Fruit fly (Drosophila melanogaster) whole organism, embryonic: ENCODE measurements around the gene pHCl-1.
A peak's percentile ranks its signal among the peaks of the same experiment; 100 is the strongest.

Experiments used
- ATbp ChIP-seq: fragments of 200-800 bp; sonication (Bioruptor generic); optimal IDR thresholded peaks from 2 replicates; lab custom pipeline; 2017; ENCODE audit warnings: missing biosample characterization, mild to moderate bottlenecking, missing genetic modification characterization, missing genetic modification reagents
- Adf1 ChIP-seq: fragments of 200-800 bp; sonication (Bioruptor generic); IDR thresholded peaks from 2 replicates; pipeline ENCODE4 v1.3.6; 2022; ENCODE audit warnings: missing biosample characterization, missing genetic modification characterization
- Aef1 ChIP-seq: fragments of 200-800 bp; sonication (Bioruptor generic); IDR thresholded peaks from 3 replicates; pipeline ENCODE4 v1.3.6; 2022; ENCODE audit warnings: missing biosample characterization, missing genetic modification characterization
- BEAF-32 ChIP-seq: fragments of 200-800 bp; sonication (Bioruptor generic); optimal IDR thresholded peaks from 3 replicates; lab custom pipeline; 2017; ENCODE audit warnings: missing biosample characterization, missing genetic modification characterization, mild to moderate bottlenecking, moderate library complexity, missing genetic modification reagents
- CG10209 ChIP-seq: fragments of 200-800 bp; sonication (Bioruptor generic); optimal IDR thresholded peaks from 3 replicates; lab custom pipeline; 2017; ENCODE audit warnings: missing biosample characterization, mild to moderate bottlenecking, missing genetic modification characterization, missing genetic modification reagents
- CG10543 ChIP-seq: fragments of 200-800 bp; sonication (Bioruptor generic); optimal IDR thresholded peaks from 3 replicates; lab custom pipeline; 2017; ENCODE audit warnings: missing biosample characterization, mild to moderate bottlenecking, missing genetic modification characterization, moderate library complexity
- CG12236 ChIP-seq: fragments of 200-800 bp; sonication (Bioruptor generic); optimal IDR thresholded peaks from 2 replicates; lab custom pipeline; 2016; ENCODE audit warnings: missing biosample characterization, missing genetic modification characterization
- CG12659 ChIP-seq: fragments of 200-800 bp; sonication (Bioruptor generic); optimal IDR thresholded peaks from 3 replicates; lab custom pipeline; 2017; ENCODE audit warnings: mild to moderate bottlenecking, missing biosample characterization, missing genetic modification reagents, missing genetic modification characterization
- CG14050 ChIP-seq: fragments of 200-800 bp; sonication (Bioruptor generic); IDR thresholded peaks from 3 replicates; pipeline ENCODE4 v1.3.6; 2022; ENCODE audit warnings: missing biosample characterization, missing genetic modification characterization
- CG14441 ChIP-seq: fragments of 200-800 bp; sonication (Bioruptor generic); IDR thresholded peaks from 2 replicates; pipeline ENCODE4 v1.3.6; 2022; ENCODE audit warnings: missing biosample characterization, missing genetic modification characterization
- CG1529 ChIP-seq: fragments of 200-800 bp; sonication (Bioruptor generic); optimal IDR thresholded peaks from 3 replicates; lab custom pipeline; 2018; ENCODE audit warnings: missing biosample characterization, missing genetic modification characterization
- CG17361 ChIP-seq: fragments of 200-800 bp; sonication (Bioruptor generic); IDR thresholded peaks from 3 replicates; pipeline ENCODE4 v1.3.6; 2022; ENCODE audit warnings: missing biosample characterization, missing genetic modification characterization
- CG2199 ChIP-seq: fragments of 200-800 bp; sonication (Bioruptor generic); IDR thresholded peaks from 3 replicates; pipeline ENCODE4 v1.3.6; 2022; ENCODE audit warnings: missing biosample characterization, missing genetic modification characterization
- CG2712 ChIP-seq: fragments of 200-800 bp; optimal IDR thresholded peaks from 3 replicates; lab custom pipeline; 2019; ENCODE audit warnings: missing biosample characterization, mild to moderate bottlenecking, missing genetic modification characterization, moderate library complexity
- CG2875 ChIP-seq: fragments of 200-800 bp; sonication (Bioruptor generic); optimal IDR thresholded peaks from 2 replicates; lab custom pipeline; 2017; ENCODE audit warnings: missing biosample characterization, mild to moderate bottlenecking, missing genetic modification characterization, missing genetic modification reagents
- CG31441 ChIP-seq: fragments of 200-800 bp; sonication (Bioruptor generic); IDR thresholded peaks from 2 replicates; pipeline ENCODE4 v1.3.6; 2022; ENCODE audit warnings: missing biosample characterization, missing genetic modification characterization
- CG32532 ChIP-seq: fragments of 200-800 bp; sonication (Bioruptor generic); IDR thresholded peaks from 2 replicates; pipeline ENCODE4 v1.3.6; 2022; ENCODE audit warnings: missing biosample characterization, missing genetic modification characterization
- CG32772 ChIP-seq: fragments of 200-800 bp; sonication (Bioruptor generic); IDR thresholded peaks from 2 replicates; pipeline ENCODE4 v1.3.6; 2022; ENCODE audit warnings: missing biosample characterization, missing genetic modification characterization
- CG7839 ChIP-seq: fragments of 200-800 bp; sonication (Bioruptor generic); optimal IDR thresholded peaks from 3 replicates; lab custom pipeline; 2018; ENCODE audit warnings: missing biosample characterization, mild to moderate bottlenecking, missing genetic modification characterization, moderate library complexity
- CG9437 ChIP-seq: fragments of 200-800 bp; sonication (Bioruptor generic); optimal IDR thresholded peaks from 2 replicates; lab custom pipeline; 2018; ENCODE audit warnings: missing biosample characterization, mild to moderate bottlenecking, missing genetic modification characterization
- CG9817 ChIP-seq: fragments of 200-800 bp; sonication (Bioruptor generic); optimal IDR thresholded peaks from 2 replicates; lab custom pipeline; 2018; ENCODE audit warnings: missing biosample characterization, mild to moderate bottlenecking, missing genetic modification characterization, moderate library complexity
- Dek ChIP-seq: fragments of 200-800 bp; sonication (Bioruptor generic); optimal IDR thresholded peaks from 3 replicates; lab custom pipeline; 2019; ENCODE audit warnings: missing biosample characterization, mild to moderate bottlenecking, missing genetic modification characterization, moderate library complexity
- Fer1 ChIP-seq: fragments of 200-800 bp; sonication (Bioruptor generic); optimal IDR thresholded peaks from 2 replicates; lab custom pipeline; 2017; ENCODE audit warnings: missing biosample characterization, mild to moderate bottlenecking, missing genetic modification characterization
- Meics ChIP-seq: fragments of 200-800 bp; sonication (Bioruptor generic); optimal IDR thresholded peaks from 2 replicates; lab custom pipeline; 2017; ENCODE audit warnings: missing biosample characterization, mild to moderate bottlenecking, missing genetic modification characterization
- Neu2 ChIP-seq: fragments of 200-800 bp; sonication (Bioruptor generic); optimal IDR thresholded peaks from 3 replicates; lab custom pipeline; 2016; ENCODE audit warnings: missing biosample characterization, missing genetic modification characterization, borderline replicate concordance
- Ptx1 ChIP-seq: fragments of 200-800 bp; sonication (Bioruptor generic); IDR thresholded peaks from 2 replicates; pipeline ENCODE4 v1.3.6; 2022; ENCODE audit warnings: missing biosample characterization, missing genetic modification characterization
- Rx ChIP-seq: fragments of 200-800 bp; sonication (Bioruptor generic); IDR thresholded peaks from 2 replicates; pipeline ENCODE4 v1.3.6; 2022; ENCODE audit warnings: missing biosample characterization, missing genetic modification characterization
- Six4 ChIP-seq: fragments of 200-800 bp; sonication (Bioruptor generic); optimal IDR thresholded peaks from 2 replicates; lab custom pipeline; 2016; ENCODE audit warnings: missing biosample characterization, missing genetic modification characterization
- YL-1 ChIP-seq: fragments of 200-800 bp; sonication (Bioruptor generic); optimal IDR thresholded peaks from 3 replicates; lab custom pipeline; 2017; ENCODE audit warnings: missing biosample characterization, mild to moderate bottlenecking, missing genetic modification characterization
- bigmax ChIP-seq: fragments of 200-800 bp; sonication (Bioruptor generic); optimal IDR thresholded peaks from 2 replicates; lab custom pipeline; 2018; ENCODE audit warnings: missing biosample characterization, mild to moderate bottlenecking, missing genetic modification characterization
- ci ChIP-seq: fragments of 200-800 bp; sonication (Bioruptor generic); IDR thresholded peaks from 3 replicates; pipeline ENCODE4 v1.3.6; 2022; ENCODE audit warnings: missing biosample characterization, missing genetic modification characterization
- da ChIP-seq: fragments of 200-800 bp; sonication (Bioruptor generic); optimal IDR thresholded peaks from 2 replicates; lab custom pipeline; 2016; ENCODE audit warnings: missing biosample characterization, missing genetic modification characterization
- exex ChIP-seq: fragments of 200-800 bp; sonication (Bioruptor generic); optimal IDR thresholded peaks from 4 replicates; lab custom pipeline; 2018; ENCODE audit warnings: missing biosample characterization, mild to moderate bottlenecking, missing genetic modification characterization, moderate library complexity
- gcm ChIP-seq: fragments of 200-800 bp; sonication (Bioruptor generic); optimal IDR thresholded peaks from 2 replicates; lab custom pipeline; 2019; ENCODE audit warnings: missing biosample characterization, mild to moderate bottlenecking, missing genetic modification characterization, moderate library complexity
- her ChIP-seq: fragments of 200-800 bp; sonication (Bioruptor generic); optimal IDR thresholded peaks from 2 replicates; lab custom pipeline; 2016; ENCODE audit warnings: missing biosample characterization, missing genetic modification characterization
- lab ChIP-seq: fragments of 200-800 bp; sonication (Bioruptor generic); optimal IDR thresholded peaks from 3 replicates; lab custom pipeline; 2017; ENCODE audit warnings: missing biosample characterization, missing genetic modification characterization, mild to moderate bottlenecking, moderate library complexity, missing genetic modification reagents
- lilli ChIP-seq: fragments of 200-800 bp; sonication (Bioruptor generic); optimal IDR thresholded peaks from 3 replicates; lab custom pipeline; 2016; ENCODE audit warnings: missing biosample characterization, missing genetic modification characterization
- mam ChIP-seq: fragments of 200-800 bp; sonication (Bioruptor generic); optimal IDR thresholded peaks from 3 replicates; lab custom pipeline; 2016; ENCODE audit warnings: missing biosample characterization, missing genetic modification characterization
- nerfin-2 ChIP-seq: fragments of 200-800 bp; sonication (Bioruptor generic); IDR thresholded peaks from 2 replicates; pipeline ENCODE4 v1.3.6; 2022; ENCODE audit warnings: missing biosample characterization, missing genetic modification characterization; ENCODE audit not compliant: partially characterized antibody
- peb ChIP-seq: fragments of 200-800 bp; sonication (Bioruptor generic); IDR thresholded peaks from 2 replicates; pipeline ENCODE4 v1.3.6; 2022; ENCODE audit warnings: missing biosample characterization, missing genetic modification characterization
- ranshi ChIP-seq: fragments of 200-800 bp; sonication (Bioruptor generic); IDR thresholded peaks from 2 replicates; pipeline ENCODE4 v1.3.6; 2022; ENCODE audit warnings: missing biosample characterization, missing genetic modification characterization
- repo ChIP-seq: fragments of 200-800 bp; sonication (Bioruptor generic); optimal IDR thresholded peaks from 2 replicates; lab custom pipeline; 2016; ENCODE audit warnings: missing biosample characterization, missing genetic modification characterization
- row ChIP-seq: fragments of 200-800 bp; sonication (Bioruptor generic); IDR thresholded peaks from 3 replicates; pipeline ENCODE4 v1.3.6; 2022; ENCODE audit warnings: missing biosample characterization, missing genetic modification characterization
- salm ChIP-seq: fragments of 200-800 bp; sonication (Bioruptor generic); optimal IDR thresholded peaks from 2 replicates; lab custom pipeline; 2018; ENCODE audit warnings: missing biosample characterization, mild to moderate bottlenecking, missing genetic modification characterization
- tgo ChIP-seq: fragments of 200-800 bp; sonication (Bioruptor generic); IDR thresholded peaks from 3 replicates; pipeline ENCODE4 v1.3.6; 2022; ENCODE audit warnings: missing biosample characterization, missing genetic modification characterization
- tin ChIP-seq: fragments of 200-800 bp; sonication (Bioruptor generic); optimal IDR thresholded peaks from 3 replicates; lab custom pipeline; 2016; ENCODE audit warnings: missing biosample characterization, missing genetic modification characterization
- trem ChIP-seq: fragments of 200-800 bp; optimal IDR thresholded peaks from 3 replicates; lab custom pipeline; 2019; ENCODE audit warnings: missing biosample characterization, mild to moderate bottlenecking, missing genetic modification characterization, moderate library complexity
- vfl ChIP-seq: fragments of 200-800 bp; sonication (Bioruptor generic); optimal IDR thresholded peaks from 2 replicates; lab custom pipeline; 2016; ENCODE audit warnings: missing biosample characterization, missing genetic modification characterization
- yki ChIP-seq: fragments of >200 bp; optimal IDR thresholded peaks from 3 replicates; lab custom pipeline; 2018

The pHCl-1 gene

DNA sequence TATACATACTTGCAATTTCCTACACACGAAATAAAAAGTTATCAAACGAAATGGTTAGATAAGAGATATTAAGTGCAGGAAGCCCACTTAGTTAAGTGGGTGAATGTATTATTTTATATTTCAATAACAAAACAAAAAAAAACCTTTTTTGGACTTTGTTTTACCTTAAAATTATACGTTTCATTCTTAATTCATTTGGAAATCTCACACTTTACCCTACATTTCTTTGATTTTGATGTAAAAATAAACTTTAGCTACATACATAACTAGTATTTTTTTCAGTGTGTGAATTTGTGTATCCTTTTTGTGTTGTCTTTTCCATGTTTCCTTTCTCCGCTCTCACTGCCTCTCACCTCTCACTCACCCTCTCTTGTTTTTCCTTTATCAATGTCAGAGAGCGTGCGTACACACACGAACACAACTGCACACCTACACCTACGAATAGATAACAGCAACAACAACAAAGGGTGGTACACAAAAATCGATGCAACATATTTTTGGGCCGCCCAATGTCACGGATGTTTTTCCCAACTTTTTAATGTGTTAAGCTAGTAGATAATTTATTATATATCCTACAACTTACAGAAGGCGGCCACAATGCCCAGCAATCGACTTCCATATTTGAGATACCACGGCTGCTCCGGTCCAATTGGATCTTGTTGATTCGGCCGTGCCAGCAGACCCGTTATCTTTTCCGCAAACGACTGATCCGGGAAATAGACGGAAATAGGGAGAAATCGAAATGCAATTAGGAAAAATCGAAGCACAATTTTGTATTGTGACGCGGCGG, 83.3 kb downstream of the pHCl-1 start (continued):
- TF ChIP-seq ranshi (GFP tag; lab: Robert Waterston, UW) (peak; percentile 63; the same call in 1 of the 2 replicates), vfl (GFP tag; lab: Kevin White, UChicago) (no peak), yki (peak; percentile 70), lab (peak; percentile 87), Aef1 (GFP tag; lab: Robert Waterston, UW) (peak; percentile 46), Dek (peak; percentile 67), CG12236 (GFP tag; lab: Kevin White, UChicago) (peak; percentile 13), nerfin-2 (no peak), ci (GFP tag; lab: Robert Waterston, UW) (peak; percentile 72; the same call in 1 of the 3 replicates), peb (GFP tag; lab: Robert Waterston, UW) (no peak), bigmax (GFP tag; lab: Kevin White, UChicago) (no peak), row (peak; percentile 80), lilli (GFP tag; lab: Kevin White, UChicago) (peak; percentile 54), CG31441 (GFP tag; lab: Robert Waterston, UW) (peak; percentile 83), Six4 (GFP tag; lab: Kevin White, UChicago) (peak; percentile 39), Rx (GFP tag; lab: Robert Waterston, UW) (no peak; the same call in 1 of the 2 replicates), CG2199 (0 out of 3 replicates have a peak, but pooled peaks have one; percentile 58), Meics (GFP tag; lab: Kevin White, UChicago) (peak; percentile 80), CG12659 (GFP tag; lab: Kevin White, UChicago) (peak; percentile 54), Fer1 (GFP tag; lab: Kevin White, UChicago) (peak; percentile 88), CG10543 (GFP tag; lab: Kevin White, UChicago) (peak; percentile 59), CG2712 (tag; lab: Kevin White, UChicago) (peak; percentile 82), mam (peak; percentile 65), tgo (peak; percentile 68; the same call in 2 of the 3 replicates), Adf1 (GFP tag; lab: Robert Waterston, UW) (no peak), gcm (GFP tag; lab: Kevin White, UChicago) (peak; percentile 76), trem (tag; lab: Kevin White, UChicago) (peak; percentile 22), CG9817 (tag; lab: Kevin White, UChicago) (peak; percentile 46), repo (no peak), ATbp (GFP tag; lab: Kevin White, UChicago) (peak; percentile 68), YL-1 (GFP tag; lab: Kevin White, UChicago) (peak; percentile 47), BEAF-32 (GFP tag; lab: Kevin White, UChicago) (no peak), CG32532 (GFP tag; lab: Robert Waterston, UW) (peak; percentile 61; the same call in 1 of the 2 replicates), salm (peak; percentile 43), her (GFP tag; lab: Kevin White, UChicago) (no peak), CG2875 (GFP tag; lab: Kevin White, UChicago) (peak; percentile 63), Neu2 (GFP tag; lab: Kevin White, UChicago) (no peak), CG17361 (GFP tag; lab: Robert Waterston, UW) (peak; percentile 71), CG32772 (GFP tag; lab: Robert Waterston, UW) (no peak), da (GFP tag; lab: Kevin White, UChicago) (peak; percentile 25), CG9437 (GFP tag; lab: Kevin White, UChicago) (peak; percentile 57), exex (tag; lab: Kevin White, UChicago) (peak; percentile 17), Ptx1 (peak; percentile 68), CG14441 (GFP tag; lab: Robert Waterston, UW) (0 out of 2 replicates have a peak, but pooled peaks have one; percentile 48), CG7839 (peak; percentile 84), CG10209 (peak; percentile 73), CG14050 (GFP tag; lab: Robert Waterston, UW) (peak; percentile 50; the same call in 1 of the 3 replicates), CG1529 (peak; percentile 12), tin (GFP tag; lab: Kevin White, UChicago) (peak; percentile 72)
